Fruit fly (Drosophila melanogaster) whole organism, prepupa: ENCODE measurements around the gene CG34258.

Experiments
- CG10669 ChIP-seq: fragments of 200-800 bp; sonication (Bioruptor generic); optimal IDR thresholded peaks from 3 replicates; lab custom pipeline; 2018; ENCODE audit warnings: missing biosample characterization, mild to moderate bottlenecking, missing genetic modification characterization, moderate library complexity
- CG16779 ChIP-seq: fragments of 200-800 bp; sonication (Bioruptor generic); optimal IDR thresholded peaks from 3 replicates; lab custom pipeline; 2017; ENCODE audit warnings: missing biosample characterization, mild to moderate bottlenecking, missing genetic modification characterization
- CG4318 ChIP-seq: fragments of 200-800 bp; sonication (Bioruptor generic); optimal IDR thresholded peaks from 3 replicates; lab custom pipeline; 2017; ENCODE audit warnings: missing biosample characterization, mild to moderate bottlenecking, missing genetic modification characterization
- CG6792 ChIP-seq: fragments of 200-800 bp; sonication (Bioruptor generic); optimal IDR thresholded peaks from 3 replicates; lab custom pipeline; 2016; ENCODE audit warnings: missing biosample characterization, missing genetic modification characterization
- CG9139 ChIP-seq: fragments of 200-800 bp; sonication (Bioruptor generic); optimal IDR thresholded peaks from 3 replicates; lab custom pipeline; 2017; ENCODE audit warnings: missing biosample characterization, mild to moderate bottlenecking, missing genetic modification characterization
- Eip93F ChIP-seq: fragments of 200-800 bp; sonication (Bioruptor generic); optimal IDR thresholded peaks from 2 replicates; lab custom pipeline; 2016; ENCODE audit warnings: missing biosample characterization, mild to moderate bottlenecking, missing genetic modification characterization
- Ets96B ChIP-seq: fragments of 200-800 bp; optimal IDR thresholded peaks from 2 replicates; lab custom pipeline; 2019; ENCODE audit warnings: missing biosample characterization, mild to moderate bottlenecking, missing genetic modification characterization, moderate library complexity
- fd59A ChIP-seq: fragments of 200-800 bp; sonication (Bioruptor generic); optimal IDR thresholded peaks from 2 replicates; lab custom pipeline; 2017; ENCODE audit warnings: missing biosample characterization, mild to moderate bottlenecking, missing genetic modification characterization, missing genetic modification reagents
- lz ChIP-seq: fragments of 200-800 bp; sonication (Bioruptor generic); optimal IDR thresholded peaks from 3 replicates; lab custom pipeline; 2016; ENCODE audit warnings: missing biosample characterization, missing genetic modification characterization
- pdm3 ChIP-seq: fragments of 200-800 bp; sonication (Bioruptor generic); optimal IDR thresholded peaks from 3 replicates; lab custom pipeline; 2016; ENCODE audit warnings: missing biosample characterization, missing genetic modification characterization
- topi ChIP-seq: fragments of 200-800 bp; sonication (Bioruptor generic); optimal IDR thresholded peaks from 3 replicates; lab custom pipeline; 2016; ENCODE audit warnings: missing biosample characterization, missing genetic modification characterization

DNA sequence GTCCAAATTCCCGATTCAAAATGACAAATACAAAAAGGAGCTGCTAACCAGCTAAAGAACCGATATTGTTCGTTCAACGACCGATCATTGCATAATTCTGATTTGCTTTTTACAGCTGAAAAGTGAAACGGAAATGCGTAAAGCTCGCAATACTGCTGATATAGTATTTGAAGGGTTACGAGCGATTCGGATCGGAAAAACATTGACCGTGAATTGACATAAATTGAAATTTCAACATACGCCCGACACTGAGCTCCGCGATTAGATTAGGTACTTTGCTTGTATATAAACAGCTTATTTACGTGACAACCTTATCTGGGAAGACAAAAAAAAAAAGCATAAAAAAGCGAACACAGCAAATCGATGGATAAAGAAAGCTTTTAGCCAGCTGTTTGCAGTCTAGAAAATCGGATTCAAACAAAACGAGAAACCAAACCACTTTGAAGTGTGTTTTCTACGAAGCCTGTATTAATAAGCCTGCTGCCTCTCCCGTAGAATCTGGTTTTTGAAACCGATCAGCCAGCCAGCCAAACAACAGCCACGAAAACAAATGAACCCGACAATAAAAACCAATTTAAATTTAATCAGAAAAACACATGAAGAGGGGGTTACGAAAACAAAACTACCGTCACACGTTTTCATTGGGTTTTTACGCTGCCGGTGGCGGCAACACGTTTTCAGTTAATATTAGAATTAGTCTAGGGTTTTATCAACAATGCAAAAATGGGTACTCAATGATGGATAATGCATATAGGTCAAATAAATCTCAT is 50.1 kb downstream of the CG34258 start:
- TF ChIP-seq CG4318 (GFP tag; lab: Kevin White, UChicago): no peak
- TF ChIP-seq topi (GFP tag; lab: Kevin White, UChicago): no peak
- TF ChIP-seq CG6792 (GFP tag; lab: Kevin White, UChicago): no peak
- no peak for TF ChIP-seq lz (GFP tag; lab: Kevin White, UChicago)
- no peak for TF ChIP-seq CG9139
- TF ChIP-seq CG16779: no peak
- no peak for TF ChIP-seq fd59A (GFP tag; lab: Kevin White, UChicago)
- no peak for TF ChIP-seq CG10669
- no peak for TF ChIP-seq Ets96B
- peak; percentile 80 for TF ChIP-seq Eip93F
- no peak for TF ChIP-seq pdm3 (GFP tag; lab: Kevin White, UChicago)
